Worm (Caenorhabditis elegans): ENCODE measurements around the gene mab-7.

DNA sequence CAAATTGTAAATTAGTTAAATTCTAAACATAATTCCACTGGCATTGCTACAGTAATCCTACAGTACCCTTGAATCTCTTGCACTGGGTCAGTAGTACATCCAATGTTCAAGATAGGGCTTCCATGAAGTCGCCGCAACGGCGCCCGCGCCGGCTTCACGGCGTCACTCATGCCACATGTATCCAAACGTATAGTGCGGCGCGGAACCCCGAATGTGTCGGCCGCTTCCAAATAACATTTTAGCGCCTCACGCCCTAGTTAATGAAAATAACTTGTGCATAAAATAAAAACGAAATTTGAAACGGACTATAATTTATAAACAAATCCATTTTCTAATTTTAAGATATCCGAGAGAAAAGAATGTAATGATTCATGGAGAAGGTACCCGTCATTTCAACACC lies 38.2 kb upstream of the mab-7 start:
- no peak for TF ChIP-seq nhr-71 (tag; optimal IDR thresholded peaks at IDR 0.05)
- no peak for TF ChIP-seq aly-2 (tag; optimal IDR thresholded peaks at IDR 0.05)
- no peak for TF ChIP-seq alr-1 (tag; optimal IDR thresholded peaks at IDR 0.05; ENCODE audit: borderline replicate concordance)
- no peak for TF ChIP-seq lin-13 (GFP tag; optimal IDR thresholded peaks at IDR 0.05)
- TF ChIP-seq zag-1 (tag; optimal IDR thresholded peaks at IDR 0.05) = no peak
- TF ChIP-seq ama-1 (optimal IDR thresholded peaks at IDR 0.05) = no peak
- no peak for TF ChIP-seq rnt-1 (tag; optimal IDR thresholded peaks at IDR 0.05)
- no peak for TF ChIP-seq isw-1 (GFP tag; IDR thresholded peaks at IDR 0.05)
- TF ChIP-seq lin-14 (GFP tag; optimal IDR thresholded peaks at IDR 0.05) = no peak
- peak; percentile 87 for TF ChIP-seq snpc-4 (tag; optimal IDR thresholded peaks at IDR 0.05)
- no peak for TF ChIP-seq ztf-4 (tag; optimal IDR thresholded peaks at IDR 0.05)
- no peak for TF ChIP-seq sox-4 (tag; optimal IDR thresholded peaks at IDR 0.05)

Measured in whole organism, L1 larva.